Fruit fly (Drosophila melanogaster): ENCODE data around the gene pot.

DNA sequence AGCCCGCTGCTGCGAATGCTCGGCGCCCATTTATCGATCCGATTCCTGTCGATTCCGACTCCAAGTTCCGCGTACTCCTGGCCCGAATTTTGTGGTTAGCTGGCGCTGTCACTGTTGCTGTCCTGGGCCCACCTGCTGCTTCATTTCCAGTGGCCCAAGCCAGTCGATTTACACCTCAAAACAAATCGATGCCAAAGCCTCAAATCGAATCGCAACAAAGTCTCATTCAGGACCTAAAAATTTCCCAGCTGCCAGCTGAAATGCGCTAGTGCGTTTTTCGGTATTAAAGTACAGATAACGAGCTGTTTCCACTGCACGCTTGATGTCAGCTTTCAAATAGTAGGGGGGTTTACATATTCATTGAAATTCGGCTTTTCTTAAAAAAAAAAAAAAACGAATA lies 44.5 kb downstream of the pot start, which contains the start of gene BORCS5:
- no peak for TF ChIP-seq pdm3 (GFP tag; optimal IDR thresholded peaks at IDR 0.05)
- no peak for TF ChIP-seq CG8319 (GFP tag; optimal IDR thresholded peaks at IDR 0.05)
- no peak for TF ChIP-seq Hr4 (GFP tag; optimal IDR thresholded peaks at IDR 0.05)
- no peak for TF ChIP-seq CG9139 (GFP tag; optimal IDR thresholded peaks at IDR 0.05)
- 0 out of 2 replicates have a peak, but pooled peaks have one; percentile 7 for TF ChIP-seq CG15336 (GFP tag; IDR thresholded peaks at IDR 0.05)
- TF ChIP-seq Sox102F (GFP tag; optimal IDR thresholded peaks at IDR 0.05): no peak
- TF ChIP-seq Smox (GFP tag; optimal IDR thresholded peaks at IDR 0.05): no peak
- TF ChIP-seq fd59A (GFP tag; optimal IDR thresholded peaks at IDR 0.05): no peak
- TF ChIP-seq spab (GFP tag; optimal IDR thresholded peaks at IDR 0.05): no peak
- no peak for TF ChIP-seq Eip93F (GFP tag; optimal IDR thresholded peaks at IDR 0.05)
- TF ChIP-seq CG6792 (GFP tag; optimal IDR thresholded peaks at IDR 0.05): no peak
- no peak for TF ChIP-seq Eip75B (GFP tag; optimal IDR thresholded peaks at IDR 0.05)
- no peak for TF ChIP-seq CG6163 (GFP tag; IDR thresholded peaks at IDR 0.05)
- TF ChIP-seq net (GFP tag; optimal IDR thresholded peaks at IDR 0.05): no peak
